Worm (Caenorhabditis elegans) whole organism, late embryonic: ENCODE measurements around the gene gst-5.

Experiments used
- ama-1 ChIP-seq: fragments of 150-350 bp; optimal IDR thresholded peaks from 2 replicates; lab custom pipeline; 2014
- ceh-24 ChIP-seq: sonication (generic microtip); optimal IDR thresholded peaks from 2 replicates; lab custom pipeline; 2016; ENCODE audit warnings: mild to moderate bottlenecking, missing genetic modification characterization, missing compliant biosample characterization
- che-1 ChIP-seq: sonication (generic microtip); optimal IDR thresholded peaks from 2 replicates; lab custom pipeline; 2016; ENCODE audit warnings: mild to moderate bottlenecking, missing genetic modification characterization, missing compliant biosample characterization
- lin-11 ChIP-seq: fragments of 200-800 bp; sonication (Bioruptor generic); optimal IDR thresholded peaks from 2 replicates; lab custom pipeline; 2018; ENCODE audit warnings: mild to moderate bottlenecking, missing genetic modification characterization, missing compliant biosample characterization
- nfya-1 ChIP-seq: sonication (generic microtip); optimal IDR thresholded peaks from 2 replicates; lab custom pipeline; 2017; ENCODE audit warnings: missing genetic modification characterization, mild to moderate bottlenecking, missing compliant biosample characterization, antibody characterized with exemption, moderate library complexity
- nhr-11 ChIP-seq: fragments of 150-350 bp; optimal IDR thresholded peaks from 2 replicates; lab custom pipeline; 2014; ENCODE audit warnings: missing biosample characterization, missing genetic modification characterization
- npax-4 ChIP-seq: sonication (generic microtip); optimal IDR thresholded peaks from 2 replicates; lab custom pipeline; 2016; ENCODE audit warnings: missing genetic modification characterization, missing compliant biosample characterization
- sox-4 ChIP-seq: sonication (generic microtip); optimal IDR thresholded peaks from 2 replicates; lab custom pipeline; 2017; ENCODE audit warnings: mild to moderate bottlenecking, missing genetic modification characterization, inconsistent platforms, missing compliant biosample characterization
- unc-86 ChIP-seq: sonication (generic microtip); optimal IDR thresholded peaks from 2 replicates; lab custom pipeline; 2016; ENCODE audit warnings: missing genetic modification characterization, missing compliant biosample characterization

DNA sequence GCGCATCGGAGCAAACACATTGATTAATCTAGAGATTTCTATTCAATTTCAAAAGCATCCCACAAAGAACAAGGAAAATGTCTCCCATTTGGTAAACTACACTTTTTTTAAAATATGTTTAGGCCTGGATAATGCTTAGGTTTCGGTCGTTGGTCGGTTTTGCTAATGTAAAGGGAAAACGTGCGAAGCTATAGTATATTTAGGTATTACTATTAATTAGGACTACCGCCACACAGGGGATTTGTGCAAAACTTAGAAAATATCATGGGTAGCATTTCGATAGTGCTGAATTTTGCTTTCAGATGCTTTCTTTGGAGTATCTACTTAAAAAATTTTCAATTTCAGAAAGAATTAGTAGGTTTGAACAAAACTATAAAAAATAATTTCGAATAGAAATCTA, 37.2 kb upstream of the gst-5 start:
- TF ChIP-seq nhr-11 (no peak), che-1 (tag; lab: Kevin White, UChicago) (no peak), lin-11 (no peak), unc-86 (tag; lab: Kevin White, UChicago) (no peak), sox-4 (no peak), ama-1 (lab: Kevin White, UChicago) (no peak), ceh-24 (tag; lab: Kevin White, UChicago) (no peak), nfya-1 (no peak), npax-4 (tag; lab: Kevin White, UChicago) (no peak)
